Worm (Caenorhabditis elegans) whole organism, early embryonic: ENCODE results near the gene ZK1067.3.

Experiments used
- F13C5.2 ChIP-seq: sonication (generic microtip); optimal IDR thresholded peaks from 2 replicates; lab custom pipeline; 2017; ENCODE audit warnings: mild to moderate bottlenecking, missing genetic modification characterization, inconsistent platforms, missing compliant biosample characterization
- aly-1 ChIP-seq: sonication (generic microtip); optimal IDR thresholded peaks from 2 replicates; lab custom pipeline; 2016; ENCODE audit warnings: missing genetic modification characterization, missing compliant biosample characterization
- ama-1 ChIP-seq: fragments of 150-350 bp; optimal IDR thresholded peaks from 2 replicates; lab custom pipeline; 2014
- ceh-36 ChIP-seq: sonication (generic microtip); optimal IDR thresholded peaks from 2 replicates; lab custom pipeline; 2016; ENCODE audit warnings: missing genetic modification characterization, inconsistent platforms, missing compliant biosample characterization
- flt-1 ChIP-seq: fragments of 200-800 bp; sonication (Bioruptor generic); IDR thresholded peaks from 2 replicates; pipeline ENCODE4 v1.3.6; 2022; ENCODE audit warnings: missing genetic modification characterization, missing compliant biosample characterization
- hmbx-1 ChIP-seq: sonication (generic microtip); optimal IDR thresholded peaks from 2 replicates; lab custom pipeline; 2016; ENCODE audit warnings: mild to moderate bottlenecking, missing genetic modification characterization, missing compliant biosample characterization
- hmg-4 ChIP-seq: fragments of 200-800 bp; sonication (Bioruptor generic); optimal IDR thresholded peaks from 2 replicates; lab custom pipeline; 2018; ENCODE audit warnings: mild to moderate bottlenecking, missing genetic modification characterization, missing compliant biosample characterization
- pes-1 ChIP-seq: fragments of 200-800 bp; sonication (Bioruptor generic); IDR thresholded peaks from 2 replicates; pipeline ENCODE4 v1.3.6; 2022; ENCODE audit warnings: missing genetic modification reagents, missing genetic modification characterization, missing compliant biosample characterization
- tbx-37 ChIP-seq: fragments of 200-800 bp; sonication (Bioruptor generic); conservative IDR thresholded peaks from 2 replicates; pipeline ENCODE4 v1.3.6; 2022; ENCODE audit warnings: missing genetic modification reagents, missing genetic modification characterization, missing compliant biosample characterization

ce11 chrII:9272942-9273341, 49.9 kb downstream of the ZK1067.3 start, which contains the start of gene C01G6.4:
- TF ChIP-seq flt-1 (GFP tag; lab: Robert Waterston, UW) (no peak), hmbx-1 (tag; lab: Kevin White, UChicago) (no peak), F13C5.2 (no peak), hmg-4 (GFP tag; lab: Kevin White, UChicago) (no peak), ama-1 (lab: Kevin White, UChicago) (no peak), tbx-37 (GFP tag; lab: Robert Waterston, UW) (no peak), aly-1 (tag; lab: Kevin White, UChicago) (no peak), ceh-36 (tag; lab: Kevin White, UChicago) (no peak), pes-1 (GFP tag; lab: Robert Waterston, UW) (no peak)
